Worm (Caenorhabditis elegans): ENCODE data around the gene sar-1.

DNA sequence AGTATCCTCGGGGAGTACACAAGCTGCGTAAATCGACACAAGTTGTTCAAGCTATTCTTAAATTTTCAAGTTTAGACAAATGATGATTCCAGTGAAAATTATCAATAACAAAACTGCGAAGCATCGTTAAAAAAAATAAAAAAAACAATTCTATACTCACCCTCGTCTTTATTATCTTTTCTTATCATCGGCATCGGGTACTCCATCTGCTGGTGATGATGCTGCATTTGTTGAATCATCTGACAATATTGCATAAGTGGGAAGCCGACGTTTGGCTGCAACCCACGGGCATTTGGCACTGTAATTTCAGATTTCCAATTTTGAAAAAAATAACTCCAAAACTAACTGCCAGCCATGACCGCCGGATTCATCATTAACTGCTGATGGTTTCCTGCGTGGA lies 31.8 kb downstream of the sar-1 start:
- TF ChIP-seq snpc-1.3 (tag; optimal IDR thresholded peaks at IDR 0.05; ENCODE audit: insufficient read depth): no peak
- no peak for TF ChIP-seq Y56A3A.18 (GFP tag; IDR thresholded peaks at IDR 0.05)
